Worm (Caenorhabditis elegans) whole organism, midembryonic: ENCODE measurements around the gene D2062.5.
"Not testable (repeated sequence)": the region's sequence is repeated elsewhere in the genome, so short reads cannot be mapped to it uniquely, and the experiment has no call there.

ENCODE experiments used
- T22C8.4 ChIP-seq: fragments of 200-800 bp; sonication (Bioruptor generic); IDR thresholded peaks from 2 replicates; pipeline ENCODE4 v1.3.6; 2022; ENCODE audit warnings: missing genetic modification characterization, missing compliant biosample characterization
- cog-1 ChIP-seq: sonication (generic microtip); optimal IDR thresholded peaks from 2 replicates; lab custom pipeline; 2016; ENCODE audit warnings: missing genetic modification characterization, missing compliant biosample characterization
- flt-1 ChIP-seq: fragments of 200-800 bp; sonication (Bioruptor generic); IDR thresholded peaks from 2 replicates; pipeline ENCODE4 v1.3.6; 2022; ENCODE audit warnings: missing genetic modification characterization, missing compliant biosample characterization
- klf-2 ChIP-seq: fragments of 200-800 bp; sonication (Bioruptor generic); conservative IDR thresholded peaks from 2 replicates; pipeline ENCODE4 v1.3.6; 2022; ENCODE audit warnings: missing genetic modification reagents, missing genetic modification characterization, missing compliant biosample characterization
- med-1 ChIP-seq: sonication (generic microtip); optimal IDR thresholded peaks from 2 replicates; lab custom pipeline; 2017; ENCODE audit warnings: missing genetic modification characterization, mild to moderate bottlenecking, missing compliant biosample characterization, antibody characterized with exemption, missing genetic modification reagents; ENCODE audit not compliant: insufficient read depth
- ref-1 ChIP-seq: fragments of 200-800 bp; sonication (Bioruptor generic); conservative IDR thresholded peaks from 2 replicates; pipeline ENCODE4 v1.3.6; 2022; ENCODE audit warnings: missing genetic modification reagents, missing genetic modification characterization, missing compliant biosample characterization
- tab-1 ChIP-seq: fragments of 200-800 bp; sonication (Bioruptor generic); IDR thresholded peaks from 2 replicates; pipeline ENCODE4 v1.3.6; 2022; ENCODE audit warnings: missing genetic modification characterization, missing compliant biosample characterization
- ztf-23 ChIP-seq: fragments of 200-800 bp; sonication (Bioruptor generic); IDR thresholded peaks from 2 replicates; pipeline ENCODE4 v1.3.6; 2022; ENCODE audit warnings: missing genetic modification reagents, missing genetic modification characterization, missing compliant biosample characterization
- ztf-29 ChIP-seq: fragments of 200-800 bp; sonication (Bioruptor generic); IDR thresholded peaks from 2 replicates; pipeline ENCODE4 v1.3.6; 2022; ENCODE audit warnings: missing genetic modification reagents, missing genetic modification characterization, missing compliant biosample characterization

The D2062.5 gene

ce11 chrII:2665081-2665480, 42.5 kb downstream of the D2062.5 start, which contains the start of gene F22E5.2:
Gene F22E5.2, plus strand, starts transcription at chrII:2665381.
- not testable (repeated sequence) for TF ChIP-seq klf-2, T22C8.4, flt-1 (GFP tag; lab: Robert Waterston, UW)

ce11 chrII:2665606-2666005, 43.0 kb downstream of the D2062.5 start, which contains the start of gene F22E5.22:
Gene F22E5.22, plus strand, starts transcription at chrII:2665906.
- TF ChIP-seq cog-1 (no peak), flt-1 (GFP tag; lab: Robert Waterston, UW) (no peak), ref-1 (GFP tag; lab: Robert Waterston, UW) (no peak), klf-2 (GFP tag; lab: Robert Waterston, UW) (no peak), med-1 (GFP tag; lab: Kevin White, UChicago) (no peak), ztf-23 (GFP tag; lab: Robert Waterston, UW) (no peak), tab-1 (no peak), ztf-29 (no peak), T22C8.4 (GFP tag; lab: Robert Waterston, UW) (no peak)

- TF ChIP-seq tab-1; med-1 (GFP tag; lab: Kevin White, UChicago); ztf-29: not testable (repeated sequence)
These were observed 49.7 kb downstream of the D2062.5 start, which contains the start of gene sri-57 for ce11 chrII:2672320-2672719. Gene sri-57, minus strand, starts transcription at chrII:2672420.
